Worm (Caenorhabditis elegans): ENCODE results near the gene C16E9.1.

- TF ChIP-seq flt-1 (GFP tag; IDR thresholded peaks at IDR 0.05) (no peak), klf-2 (GFP tag; conservative IDR thresholded peaks at IDR 0.05) (no peak), ref-1 (GFP tag; conservative IDR thresholded peaks at IDR 0.05) (no peak)
Measured at ce11 chrX:6932134-6932533, 7.9 kb upstream of the C16E9.1 start, which contains the start of gene F14B8.6.
